Worm (Caenorhabditis elegans): ENCODE results near the gene srb-1.

DNA sequence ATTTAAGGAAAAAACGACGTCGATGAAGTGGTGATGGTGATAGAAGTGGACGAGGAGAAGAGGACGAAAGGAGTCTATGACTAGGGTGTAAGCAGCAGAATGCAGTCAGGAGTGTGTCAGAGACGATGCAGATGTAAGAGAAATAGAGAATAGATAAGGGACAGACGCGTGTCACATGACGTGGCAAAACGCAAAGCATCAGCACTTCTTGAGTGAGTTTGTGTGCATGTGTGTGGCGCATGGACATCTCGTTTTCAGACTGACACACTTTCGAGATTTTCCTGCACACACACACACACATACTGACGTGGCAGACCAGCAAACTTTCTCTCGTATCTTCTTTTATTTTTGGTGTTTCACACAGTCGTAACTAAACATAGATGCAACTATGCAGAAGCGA is 11.6 kb upstream of the srb-1 start:
- TF ChIP-seq pag-3 (tag; optimal IDR thresholded peaks at IDR 0.05; ENCODE audit: borderline replicate concordance) (no peak), pros-1 (tag; optimal IDR thresholded peaks at IDR 0.05) (no peak)
